Worm (Caenorhabditis elegans) whole organism, young adult: ENCODE data around the gene asp-14.

Source experiments
- B0261.1 ChIP-seq: sonication (generic microtip); optimal IDR thresholded peaks from 2 replicates; lab custom pipeline; 2016; ENCODE audit warnings: mild to moderate bottlenecking, missing genetic modification characterization, moderate library complexity, missing compliant biosample characterization
- F23B12.7 ChIP-seq: sonication (generic microtip); optimal IDR thresholded peaks from 2 replicates; lab custom pipeline; 2017; ENCODE audit warnings: missing genetic modification characterization, mild to moderate bottlenecking, missing compliant biosample characterization, antibody characterized with exemption, moderate library complexity; ENCODE audit not compliant: insufficient read depth
- F39B2.1 ChIP-seq: fragments of 200-800 bp; sonication (Bioruptor generic); IDR thresholded peaks from 2 replicates; pipeline ENCODE4 v1.3.6; 2022; ENCODE audit warnings: missing genetic modification reagents, missing genetic modification characterization, missing compliant biosample characterization
- F57A8.1 ChIP-seq: fragments of 200-800 bp; sonication (Bioruptor generic); optimal IDR thresholded peaks from 2 replicates; lab custom pipeline; 2018; ENCODE audit warnings: mild to moderate bottlenecking, missing genetic modification characterization, moderate library complexity, missing compliant biosample characterization
- Y79H2A.3 ChIP-seq: fragments of 200-800 bp; sonication (Bioruptor generic); conservative IDR thresholded peaks from 2 replicates; pipeline ENCODE4 v1.3.6; 2022; ENCODE audit warnings: missing genetic modification reagents, missing genetic modification characterization, missing compliant biosample characterization
- aptf-3 ChIP-seq: fragments of 200-800 bp; sonication (Bioruptor generic); IDR thresholded peaks from 2 replicates; pipeline ENCODE4 v1.3.6; 2022; ENCODE audit warnings: missing genetic modification characterization, missing compliant biosample characterization
- athp-1 ChIP-seq: sonication (generic microtip); optimal IDR thresholded peaks from 2 replicates; lab custom pipeline; 2017; ENCODE audit warnings: mild to moderate bottlenecking, missing genetic modification characterization, missing compliant biosample characterization
- attf-3 ChIP-seq: fragments of 200-800 bp; sonication (Bioruptor generic); conservative IDR thresholded peaks from 2 replicates; pipeline ENCODE4 v1.3.6; 2022; ENCODE audit warnings: missing genetic modification reagents, missing genetic modification characterization, missing compliant biosample characterization
- attf-6 ChIP-seq: fragments of 200-800 bp; sonication (Bioruptor generic); IDR thresholded peaks from 2 replicates; pipeline ENCODE4 v1.3.6; 2022; ENCODE audit warnings: missing genetic modification reagents, missing genetic modification characterization, missing compliant biosample characterization
- bed-1 ChIP-seq: fragments of 200-800 bp; sonication (Bioruptor generic); IDR thresholded peaks from 2 replicates; pipeline ENCODE4 v1.3.6; 2022; ENCODE audit warnings: missing genetic modification reagents, missing genetic modification characterization, missing compliant biosample characterization
- ccch-3 ChIP-seq: fragments of 200-800 bp; sonication (Bioruptor generic); optimal IDR thresholded peaks from 2 replicates; lab custom pipeline; 2018; ENCODE audit warnings: mild to moderate bottlenecking, missing genetic modification characterization, missing compliant biosample characterization
- ekl-4 ChIP-seq: fragments of 200-800 bp; sonication (Bioruptor generic); IDR thresholded peaks from 2 replicates; pipeline ENCODE4 v1.3.6; 2022; ENCODE audit warnings: missing genetic modification reagents, missing genetic modification characterization, missing compliant biosample characterization
- ets-4 ChIP-seq: fragments of 200-800 bp; sonication (Bioruptor generic); optimal IDR thresholded peaks from 2 replicates; lab custom pipeline; 2018; ENCODE audit warnings: mild to moderate bottlenecking, missing genetic modification characterization, missing compliant biosample characterization
- hlh-12 ChIP-seq: sonication (generic microtip); optimal IDR thresholded peaks from 2 replicates; lab custom pipeline; 2016; ENCODE audit warnings: missing genetic modification characterization, missing compliant biosample characterization
- hmg-1.2 ChIP-seq: fragments of 200-800 bp; sonication (Bioruptor generic); IDR thresholded peaks from 2 replicates; pipeline ENCODE4 v1.3.6; 2022; ENCODE audit warnings: missing genetic modification reagents, missing genetic modification characterization, missing compliant biosample characterization
- hmg-20 ChIP-seq: fragments of 200-800 bp; sonication (Bioruptor generic); IDR thresholded peaks from 2 replicates; pipeline ENCODE4 v1.3.6; 2022; ENCODE audit warnings: missing genetic modification reagents, missing genetic modification characterization, missing compliant biosample characterization
- let-607 ChIP-seq, 2 experiments: fragments of 200-800 bp in 1 of 2; sonication (Bioruptor generic) in 1 of 2; sonication (generic microtip) in 1 of 2; optimal IDR thresholded peaks; 2 replicates each; lab custom pipeline; 2016 to 2018; ENCODE audit warnings: mild to moderate bottlenecking in 2 of 2, missing compliant biosample characterization in 2 of 2, missing genetic modification characterization in 2 of 2, moderate library complexity in 2 of 2, missing genotype in 1 of 2
- lin-26 ChIP-seq: fragments of 200-800 bp; sonication (Bioruptor generic); IDR thresholded peaks from 2 replicates; pipeline ENCODE4 v1.3.6; 2022; ENCODE audit warnings: missing genetic modification reagents, missing genetic modification characterization, missing compliant biosample characterization
- lin-35 ChIP-seq, 3 experiments: fragments of 150-350 bp in 2 of 3; sonication (generic microtip) in 1 of 3; optimal IDR thresholded peaks; 2 replicates each; lab custom pipeline; 2014 to 2018; ENCODE audit warnings: missing biosample characterization in 3 of 3, missing genetic modification characterization in 3 of 3, missing genetic modification reagents in 3 of 3
- madf-6 ChIP-seq: fragments of 200-800 bp; sonication (Bioruptor generic); IDR thresholded peaks from 2 replicates; pipeline ENCODE4 v1.3.6; 2022; ENCODE audit warnings: missing genetic modification reagents, missing genetic modification characterization, missing compliant biosample characterization
- mcd-1 ChIP-seq: fragments of 200-800 bp; sonication (Bioruptor generic); IDR thresholded peaks from 2 replicates; pipeline ENCODE4 v1.3.6; 2022; ENCODE audit warnings: missing genetic modification reagents, missing genetic modification characterization, missing compliant biosample characterization
- nfya-1 ChIP-seq: sonication (generic microtip); optimal IDR thresholded peaks from 2 replicates; lab custom pipeline; 2017; ENCODE audit warnings: antibody characterized with exemption, missing compliant biosample characterization, missing genetic modification characterization, borderline replicate concordance; ENCODE audit not compliant: insufficient read depth
- nhr-80 ChIP-seq: sonication (generic microtip); optimal IDR thresholded peaks from 2 replicates; lab custom pipeline; 2016; ENCODE audit warnings: missing genetic modification characterization, missing compliant biosample characterization
- nhr-90 ChIP-seq: sonication (generic microtip); optimal IDR thresholded peaks from 2 replicates; lab custom pipeline; 2016; ENCODE audit warnings: missing genotype, mild to moderate bottlenecking, missing genetic modification characterization, missing compliant biosample characterization
- rpc-1 ChIP-seq, 2 experiments: fragments of 150-350 bp in 1 of 2; sonication (generic microtip) in 1 of 2; optimal IDR thresholded peaks; 2 replicates each; lab custom pipeline; 2014 to 2018; ENCODE audit warnings: missing biosample characterization in 1 of 2, missing genetic modification characterization in 1 of 2, missing genetic modification reagents in 1 of 2, missing genotype in 1 of 2
- sea-2 ChIP-seq: fragments of 200-800 bp; sonication (Bioruptor generic); IDR thresholded peaks from 2 replicates; pipeline ENCODE4 v1.3.6; 2022; ENCODE audit warnings: missing genetic modification characterization, missing compliant biosample characterization
- snpc-1.3 ChIP-seq: sonication (generic microtip); optimal IDR thresholded peaks from 2 replicates; lab custom pipeline; 2017; ENCODE audit warnings: missing genetic modification characterization, mild to moderate bottlenecking, missing compliant biosample characterization, antibody characterized with exemption, moderate library complexity, missing genotype, missing genetic modification reagents; ENCODE audit not compliant: insufficient read depth
- snpc-4 ChIP-seq, 5 experiments: fragments of 150-350 bp in 1 of 5; sonication (generic microtip) in 4 of 5; optimal IDR thresholded peaks; 2 replicates each; lab custom pipeline; 2014 to 2018; ENCODE audit warnings: missing genetic modification characterization in 5 of 5, missing biosample characterization in 3 of 5, antibody characterized with exemption in 2 of 5, mild to moderate bottlenecking in 2 of 5, missing compliant biosample characterization in 2 of 5, missing genotype in 2 of 5, moderate library complexity in 2 of 5, missing genetic modification reagents in 1 of 5
- tbp1 ChIP-seq: fragments of 200-800 bp; sonication (Bioruptor generic); optimal IDR thresholded peaks from 2 replicates; lab custom pipeline; 2018; ENCODE audit warnings: mild to moderate bottlenecking, missing genetic modification characterization, missing compliant biosample characterization
- tlf-1 ChIP-seq: fragments of 200-800 bp; sonication (Bioruptor generic); optimal IDR thresholded peaks from 2 replicates; lab custom pipeline; 2018; ENCODE audit warnings: mild to moderate bottlenecking, missing genetic modification characterization, missing compliant biosample characterization
- zim-3 ChIP-seq: sonication (generic microtip); optimal IDR thresholded peaks from 2 replicates; lab custom pipeline; 2017; ENCODE audit warnings: mild to moderate bottlenecking, missing genetic modification characterization, moderate library complexity, missing compliant biosample characterization
- ztf-18 ChIP-seq: sonication (generic microtip); optimal IDR thresholded peaks from 2 replicates; lab custom pipeline; 2016; ENCODE audit warnings: missing genotype, mild to moderate bottlenecking, missing genetic modification characterization, missing compliant biosample characterization

The asp-14 gene

DNA sequence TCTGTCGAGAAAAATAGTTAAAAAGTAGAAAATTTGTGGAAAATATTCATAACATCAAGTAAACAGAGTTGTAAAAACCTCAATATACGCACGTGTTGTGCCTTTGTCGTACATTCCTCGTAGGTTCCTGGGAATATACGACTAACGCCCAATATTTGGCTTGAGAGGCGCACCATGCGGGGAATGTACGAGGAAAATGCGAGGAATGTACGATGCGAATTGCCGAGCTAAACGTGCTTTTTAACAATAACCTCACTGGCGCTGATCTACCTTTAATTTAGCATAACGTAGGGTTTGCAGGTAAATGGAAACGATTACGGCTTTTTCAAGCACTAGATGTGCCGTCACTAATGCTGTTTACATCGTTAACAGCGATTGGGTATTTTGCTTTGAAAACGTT lies 22.0 kb upstream of the asp-14 start, which contains the start of gene C15B12.9:
Gene C15B12.9 (plus strand): TSS at position 301 of the 400 bp plus-strand sequence.
- no peak for TF ChIP-seq mcd-1 (GFP tag; lab: Robert Waterston, UW)
- TF ChIP-seq ets-4 (GFP tag; lab: Kevin White, UChicago): no peak
- no peak for TF ChIP-seq attf-3 (GFP tag; lab: Robert Waterston, UW)
- no peak for TF ChIP-seq tlf-1 (GFP tag; lab: Kevin White, UChicago)
- TF ChIP-seq bed-1 (GFP tag; lab: Robert Waterston, UW): no peak
- no peak for TF ChIP-seq snpc-1.3 (tag; lab: Kevin White, UChicago)
- TF ChIP-seq F39B2.1 (GFP tag; lab: Robert Waterston, UW): no peak
- no peak for TF ChIP-seq hmg-20 (GFP tag; lab: Robert Waterston, UW)
- no peak for TF ChIP-seq lin-26 (GFP tag; lab: Robert Waterston, UW)
- TF ChIP-seq zim-3 (tag; lab: Kevin White, UChicago): no peak

DNA sequence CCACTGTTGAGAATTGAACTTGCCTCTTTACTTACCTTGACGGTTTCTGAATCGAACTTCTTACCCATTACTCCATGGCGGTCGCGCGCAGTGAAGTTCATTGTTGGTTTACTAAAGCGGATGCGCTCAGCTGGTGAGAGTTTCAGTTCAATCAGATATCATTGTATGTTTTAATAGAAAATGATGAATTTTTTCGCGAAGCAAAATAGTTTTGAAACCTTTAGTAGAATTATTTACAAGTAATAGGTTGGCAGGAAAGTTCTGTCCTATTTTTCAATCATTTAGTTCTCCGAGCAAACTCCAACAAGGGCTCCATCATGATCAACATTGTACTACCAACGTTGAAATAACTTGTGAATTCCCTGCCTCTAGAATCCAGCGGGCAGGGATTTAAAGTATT lies 21.0 kb upstream of the asp-14 start, which contains the start of gene C15B12.3:
Gene C15B12.3 (minus strand): TSS at position 101 of the 400 bp plus-strand sequence.
- no peak for TF ChIP-seq rpc-1 (optimal IDR thresholded peaks at IDR 0.05; lab: Kevin White, UChicago)
- TF ChIP-seq rpc-1 (tag; optimal IDR thresholded peaks at IDR 0.05; lab: Kevin White, UChicago): peak; percentile 57
- TF ChIP-seq madf-6: no peak
- TF ChIP-seq hlh-12: no peak
- no peak for TF ChIP-seq athp-1 (tag; lab: Kevin White, UChicago)
- no peak for TF ChIP-seq aptf-3 (GFP tag; lab: Robert Waterston, UW)
- TF ChIP-seq attf-6 (GFP tag; lab: Robert Waterston, UW): no peak
- TF ChIP-seq hmg-1.2 (GFP tag; lab: Robert Waterston, UW): no peak
- peak; percentile 6 for TF ChIP-seq B0261.1 (tag; lab: Kevin White, UChicago)
- TF ChIP-seq tbp1: peak; percentile 38
- TF ChIP-seq let-607 (tag; optimal IDR thresholded peaks at IDR 0.05; lab: Kevin White, UChicago): no peak

DNA sequence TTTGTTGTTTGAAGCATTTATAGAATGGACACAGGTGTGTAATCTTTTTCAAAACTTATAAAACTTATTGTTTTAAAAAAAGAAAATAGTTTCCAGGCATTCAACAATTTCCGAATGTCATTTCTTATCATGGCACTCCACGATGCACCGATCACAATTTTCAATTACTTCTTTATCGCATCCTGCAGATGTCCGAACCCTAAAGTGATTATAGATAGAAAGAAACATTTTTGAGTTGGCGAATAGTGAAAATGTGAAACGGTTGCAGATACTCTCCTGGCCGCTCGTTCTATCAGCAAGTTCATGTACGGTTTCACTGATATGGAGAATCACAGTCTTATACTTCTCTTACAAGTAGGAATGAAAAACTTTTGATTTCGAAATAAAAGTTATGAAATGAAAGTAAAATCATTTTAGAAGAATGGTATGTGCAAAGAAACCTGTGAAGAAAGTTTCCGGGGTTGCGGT lies 16.6 kb upstream of the asp-14 start, which contains the start of gene C15B12.2:
Gene C15B12.2 (plus strand): TSS at position 418 of the 468 bp plus-strand sequence.
- TF ChIP-seq nfya-1 (tag; lab: Kevin White, UChicago) (no peak), snpc-4 (GFP tag; optimal IDR thresholded peaks at IDR 0.05; lab: Kevin White, UChicago) (no peak), snpc-4 (tag; optimal IDR thresholded peaks at IDR 0.05; lab: Kevin White, UChicago) (no peak), nhr-80 (peak; percentile 78), Y79H2A.3 (GFP tag; lab: Robert Waterston, UW) (no peak), ekl-4 (no peak)

ce11 chrX:6462479-6462878 lies 16.0 kb upstream of the asp-14 start:
- no peak for TF ChIP-seq F39B2.1 (GFP tag; lab: Robert Waterston, UW)
- no peak for TF ChIP-seq sea-2 (GFP tag; lab: Robert Waterston, UW)
- TF ChIP-seq nhr-90 (tag; lab: Kevin White, UChicago): no peak
- no peak for TF ChIP-seq ccch-3 (GFP tag; lab: Kevin White, UChicago)
- no peak for TF ChIP-seq F57A8.1 (GFP tag; lab: Kevin White, UChicago)
- no peak for TF ChIP-seq ztf-18
- no peak for TF ChIP-seq F23B12.7
- no peak for TF ChIP-seq lin-35 (GFP tag; optimal IDR thresholded peaks at IDR 0.05; lab: Kevin White, UChicago)
- TF ChIP-seq, all 124 proteins: peak for 0
